Fruit fly (Drosophila melanogaster) whole organism, embryonic: ENCODE measurements around the gene beat-IIa.

Experiments
- CG10267 ChIP-seq: fragments of 200-800 bp; sonication (Bioruptor generic); optimal IDR thresholded peaks from 2 replicates; lab custom pipeline; 2018; ENCODE audit warnings: missing biosample characterization, mild to moderate bottlenecking, missing genetic modification characterization, moderate library complexity
- CG12155 ChIP-seq: fragments of 200-800 bp; sonication (Bioruptor generic); optimal IDR thresholded peaks from 3 replicates; lab custom pipeline; 2016; ENCODE audit warnings: missing biosample characterization, missing genetic modification characterization
- CG13287 ChIP-seq: fragments of 200-800 bp; sonication (Bioruptor generic); IDR thresholded peaks from 2 replicates; pipeline ENCODE4 v1.3.6; 2022; ENCODE audit warnings: missing biosample characterization, missing genetic modification characterization; ENCODE audit not compliant: partially characterized antibody
- CG15011 ChIP-seq: fragments of 200-800 bp; sonication (Bioruptor generic); optimal IDR thresholded peaks from 3 replicates; lab custom pipeline; 2018; ENCODE audit warnings: missing biosample characterization, mild to moderate bottlenecking, missing genetic modification characterization
- CG1603 ChIP-seq: fragments of 200-800 bp; sonication (Bioruptor generic); optimal IDR thresholded peaks from 2 replicates; lab custom pipeline; 2019; ENCODE audit warnings: missing biosample characterization, mild to moderate bottlenecking, missing genetic modification characterization, moderate library complexity
- CG17186 ChIP-seq: fragments of 200-800 bp; sonication (Bioruptor generic); optimal IDR thresholded peaks from 3 replicates; lab custom pipeline; 2017; ENCODE audit warnings: missing biosample characterization, missing genetic modification reagents, missing genetic modification characterization
- CG17912 ChIP-seq: fragments of 200-800 bp; sonication (Bioruptor generic); optimal IDR thresholded peaks from 2 replicates; lab custom pipeline; 2018; ENCODE audit warnings: missing biosample characterization, mild to moderate bottlenecking, missing genetic modification characterization
- CG31441 ChIP-seq: fragments of 200-800 bp; sonication (Bioruptor generic); IDR thresholded peaks from 2 replicates; pipeline ENCODE4 v1.3.6; 2022; ENCODE audit warnings: missing biosample characterization, missing genetic modification characterization
- CG32532 ChIP-seq: fragments of 200-800 bp; sonication (Bioruptor generic); IDR thresholded peaks from 2 replicates; pipeline ENCODE4 v1.3.6; 2022; ENCODE audit warnings: missing biosample characterization, missing genetic modification characterization
- CG32767 ChIP-seq: fragments of 200-800 bp; sonication (Bioruptor generic); IDR thresholded peaks from 2 replicates; pipeline ENCODE4 v1.3.6; 2022; ENCODE audit warnings: missing biosample characterization, missing genetic modification characterization
- CG6683 ChIP-seq: fragments of 200-800 bp; sonication (Bioruptor generic); optimal IDR thresholded peaks from 2 replicates; lab custom pipeline; 2017; ENCODE audit warnings: missing biosample characterization, mild to moderate bottlenecking, missing genetic modification characterization, missing genetic modification reagents
- CG7786 ChIP-seq: fragments of 200-800 bp; sonication (Bioruptor generic); optimal IDR thresholded peaks from 2 replicates; lab custom pipeline; 2016; ENCODE audit warnings: missing biosample characterization, missing genetic modification characterization
- CG7839 ChIP-seq: fragments of 200-800 bp; sonication (Bioruptor generic); optimal IDR thresholded peaks from 3 replicates; lab custom pipeline; 2018; ENCODE audit warnings: missing biosample characterization, mild to moderate bottlenecking, missing genetic modification characterization, moderate library complexity
- CG8089 ChIP-seq: fragments of 200-800 bp; sonication (Bioruptor generic); optimal IDR thresholded peaks from 3 replicates; lab custom pipeline; 2016; ENCODE audit warnings: missing biosample characterization, missing genetic modification characterization
- CG8281 ChIP-seq: fragments of 200-800 bp; sonication (Bioruptor generic); optimal IDR thresholded peaks from 2 replicates; lab custom pipeline; 2018; ENCODE audit warnings: missing biosample characterization, mild to moderate bottlenecking, missing genetic modification characterization, moderate library complexity
- CG8944 ChIP-seq: fragments of 200-800 bp; sonication (Bioruptor generic); optimal IDR thresholded peaks from 3 replicates; lab custom pipeline; 2016; ENCODE audit warnings: missing biosample characterization, missing genetic modification characterization
- Camta ChIP-seq: fragments of 200-800 bp; sonication (Bioruptor generic); optimal IDR thresholded peaks from 2 replicates; lab custom pipeline; 2016; ENCODE audit warnings: missing biosample characterization, missing genetic modification characterization
- Dfd ChIP-seq, 2 experiments: fragments of >200 bp; optimal IDR thresholded peaks; 2 replicates each; lab custom pipeline; 2017; ENCODE audit warnings: missing biosample characterization in 2 of 2, missing genetic modification characterization in 2 of 2
- Dip3 ChIP-seq: fragments of 200-800 bp; sonication (Bioruptor generic); optimal IDR thresholded peaks from 3 replicates; lab custom pipeline; 2016; ENCODE audit warnings: missing biosample characterization, missing genetic modification characterization
- Doc2 ChIP-seq: fragments of 200-800 bp; sonication (Bioruptor generic); IDR thresholded peaks from 2 replicates; pipeline ENCODE4 v1.3.6; 2022; ENCODE audit warnings: missing biosample characterization, missing genetic modification characterization
- HmgZ ChIP-seq: fragments of 200-800 bp; sonication (Bioruptor generic); optimal IDR thresholded peaks from 2 replicates; lab custom pipeline; 2018; ENCODE audit warnings: missing biosample characterization, mild to moderate bottlenecking, missing genetic modification characterization
- Hmr ChIP-seq: fragments of 200-800 bp; sonication (Bioruptor generic); optimal IDR thresholded peaks from 3 replicates; lab custom pipeline; 2017; ENCODE audit warnings: mild to moderate bottlenecking, missing biosample characterization, missing genetic modification reagents, missing genetic modification characterization
- Lim3 ChIP-seq: fragments of 200-800 bp; sonication (Bioruptor generic); IDR thresholded peaks from 2 replicates; pipeline ENCODE4 v1.3.6; 2022; ENCODE audit warnings: missing biosample characterization, missing genetic modification characterization
- MTF-1 ChIP-seq: fragments of 200-800 bp; sonication (Bioruptor generic); optimal IDR thresholded peaks from 2 replicates; lab custom pipeline; 2018; ENCODE audit warnings: missing biosample characterization, mild to moderate bottlenecking, missing genetic modification characterization, borderline replicate concordance
- Max ChIP-seq: fragments of 200-800 bp; sonication (Bioruptor generic); optimal IDR thresholded peaks from 2 replicates; lab custom pipeline; 2016; ENCODE audit warnings: missing biosample characterization, mild to moderate bottlenecking, missing genetic modification characterization
- NK7.1 ChIP-seq: fragments of 200-800 bp; sonication (Bioruptor generic); optimal IDR thresholded peaks from 3 replicates; lab custom pipeline; 2016; ENCODE audit warnings: missing biosample characterization, missing genetic modification characterization
- Sox100B ChIP-seq: fragments of 200-800 bp; sonication (Bioruptor generic); optimal IDR thresholded peaks from 3 replicates; lab custom pipeline; 2018; ENCODE audit warnings: missing biosample characterization, mild to moderate bottlenecking, missing genetic modification characterization
- Taf1 ChIP-seq: fragments of 200-800 bp; sonication (Bioruptor generic); IDR thresholded peaks from 2 replicates; pipeline ENCODE4 v1.3.6; 2022; ENCODE audit warnings: missing biosample characterization, missing genetic modification characterization
- Xrp1 ChIP-seq: fragments of 200-800 bp; sonication (Bioruptor generic); IDR thresholded peaks from 2 replicates; pipeline ENCODE4 v1.3.6; 2022; ENCODE audit warnings: missing biosample characterization, missing genetic modification characterization
- ac ChIP-seq: fragments of 200-800 bp; sonication (Bioruptor generic); optimal IDR thresholded peaks from 3 replicates; lab custom pipeline; 2017; ENCODE audit warnings: missing biosample characterization, mild to moderate bottlenecking, missing genetic modification characterization
- ash1 ChIP-seq: fragments of 200-800 bp; sonication (Bioruptor generic); optimal IDR thresholded peaks from 2 replicates; lab custom pipeline; 2018; ENCODE audit warnings: missing biosample characterization, mild to moderate bottlenecking, missing genetic modification characterization
- bowl ChIP-seq: fragments of 200-800 bp; sonication (Bioruptor generic); IDR thresholded peaks from 2 replicates; pipeline ENCODE4 v1.3.6; 2022; ENCODE audit warnings: missing biosample characterization, missing genetic modification characterization
- br ChIP-seq: fragments of >200 bp; optimal IDR thresholded peaks from 2 replicates; lab custom pipeline; 2017
- bsh ChIP-seq, 2 experiments: fragments of 200-800 bp; sonication (Bioruptor generic); optimal IDR thresholded peaks; 2 replicates each; lab custom pipeline; 2017 to 2018; ENCODE audit warnings: mild to moderate bottlenecking in 2 of 2, missing biosample characterization in 2 of 2, missing genetic modification characterization in 2 of 2, moderate library complexity in 1 of 2
- cg ChIP-seq: fragments of 200-800 bp; sonication (Bioruptor generic); optimal IDR thresholded peaks from 3 replicates; lab custom pipeline; 2019; ENCODE audit warnings: missing biosample characterization, mild to moderate bottlenecking, missing genetic modification characterization, moderate library complexity
- esg ChIP-seq: fragments of 200-800 bp; sonication (Bioruptor generic); conservative IDR thresholded peaks from 2 replicates; pipeline ENCODE4 v1.3.6; 2022; ENCODE audit warnings: missing biosample characterization, missing genetic modification characterization
- eve ChIP-seq, 2 experiments: fragments of >200 bp; optimal IDR thresholded peaks; 2 replicates each; lab custom pipeline; 2017; ENCODE audit warnings: missing biosample characterization in 2 of 2, missing genetic modification characterization in 2 of 2
- eyg ChIP-seq: fragments of 200-800 bp; sonication (Bioruptor generic); optimal IDR thresholded peaks from 3 replicates; lab custom pipeline; 2016; ENCODE audit warnings: missing biosample characterization, missing genetic modification characterization
- fd96Cb ChIP-seq: fragments of 200-800 bp; sonication (Bioruptor generic); optimal IDR thresholded peaks from 2 replicates; lab custom pipeline; 2018; ENCODE audit warnings: missing biosample characterization, mild to moderate bottlenecking, missing genetic modification characterization, moderate library complexity
- fru ChIP-seq: fragments of >200 bp; optimal IDR thresholded peaks from 2 replicates; lab custom pipeline; 2017
- kah ChIP-seq: fragments of 200-800 bp; sonication (Bioruptor generic); optimal IDR thresholded peaks from 2 replicates; lab custom pipeline; 2018; ENCODE audit warnings: missing biosample characterization, mild to moderate bottlenecking, missing genetic modification characterization
- mirr ChIP-seq: fragments of 200-800 bp; sonication (Bioruptor generic); optimal IDR thresholded peaks from 3 replicates; lab custom pipeline; 2018; ENCODE audit warnings: missing biosample characterization, mild to moderate bottlenecking, missing genetic modification characterization
- pb ChIP-seq: fragments of 200-800 bp; sonication (Bioruptor generic); optimal IDR thresholded peaks from 3 replicates; lab custom pipeline; 2016; ENCODE audit warnings: missing biosample characterization, missing genetic modification characterization
- pho ChIP-seq: fragments of 200-800 bp; sonication (Bioruptor generic); optimal IDR thresholded peaks from 2 replicates; lab custom pipeline; 2016; ENCODE audit warnings: missing biosample characterization, missing genetic modification characterization
- phol ChIP-seq: fragments of 200-800 bp; sonication (Bioruptor generic); optimal IDR thresholded peaks from 3 replicates; lab custom pipeline; 2018; ENCODE audit warnings: missing biosample characterization, mild to moderate bottlenecking, missing genetic modification characterization, moderate library complexity
- pzg ChIP-seq: fragments of 200-800 bp; sonication (Bioruptor generic); optimal IDR thresholded peaks from 3 replicates; lab custom pipeline; 2018; ENCODE audit warnings: missing biosample characterization, mild to moderate bottlenecking, missing genetic modification characterization, moderate library complexity
- slou ChIP-seq: fragments of 200-800 bp; sonication (Bioruptor generic); optimal IDR thresholded peaks from 3 replicates; lab custom pipeline; 2016; ENCODE audit warnings: missing biosample characterization, missing genetic modification characterization
- tgo ChIP-seq: fragments of 200-800 bp; sonication (Bioruptor generic); IDR thresholded peaks from 3 replicates; pipeline ENCODE4 v1.3.6; 2022; ENCODE audit warnings: missing biosample characterization, missing genetic modification characterization
- wek ChIP-seq: fragments of 200-800 bp; sonication (Bioruptor generic); optimal IDR thresholded peaks from 3 replicates; lab custom pipeline; 2018; ENCODE audit warnings: missing biosample characterization, mild to moderate bottlenecking, missing genetic modification characterization, moderate library complexity
- wor ChIP-seq: fragments of 200-800 bp; sonication (Bioruptor generic); IDR thresholded peaks from 2 replicates; pipeline ENCODE4 v1.3.6; 2022; ENCODE audit warnings: missing biosample characterization, missing genetic modification characterization

beat-IIa gene

dm6 chr3R:17385329-17386019, 19.6 kb upstream of the beat-IIa start (continued):
- TF ChIP-seq CG8944 (GFP tag; lab: Kevin White, UChicago) = peak; percentile 56
- TF ChIP-seq MTF-1 (GFP tag; lab: Kevin White, UChicago) = no peak
- peak in 1 of 2 experiments; percentile 33 for TF ChIP-seq bsh (GFP tag; optimal IDR thresholded peaks at IDR 0.05; lab: Kevin White, UChicago)
- TF ChIP-seq Max = peak; percentile 47
- TF ChIP-seq pho (GFP tag; lab: Kevin White, UChicago) = peak; percentile 56
- peak; percentile 44 for TF ChIP-seq Camta (GFP tag; lab: Kevin White, UChicago)
- TF ChIP-seq CG31441 = peak; percentile 42
- TF ChIP-seq CG6683 = no peak
- peak; percentile 24 for TF ChIP-seq mirr (GFP tag; lab: Kevin White, UChicago)
- peak; percentile 32 for TF ChIP-seq Dip3
- TF ChIP-seq ac (GFP tag; lab: Kevin White, UChicago) = no peak
- peak; percentile 30 for TF ChIP-seq fd96Cb (tag; lab: Kevin White, UChicago)
- peak; percentile 48; the same call in 1 of the 2 replicates for TF ChIP-seq esg (GFP tag; lab: Robert Waterston, UW)
- TF ChIP-seq Sox100B = peak; percentile 33
- peak; percentile 71 for TF ChIP-seq CG17186 (GFP tag; lab: Kevin White, UChicago)
- TF ChIP-seq CG15011 = peak; percentile 52
- TF ChIP-seq slou (GFP tag; lab: Kevin White, UChicago) = no peak
- no peak for TF ChIP-seq Doc2
- TF ChIP-seq br (lab: Kevin White, UChicago) = no peak
- peak; percentile 45 for TF ChIP-seq CG7786 (GFP tag; lab: Kevin White, UChicago)
- TF ChIP-seq CG1603 (tag; lab: Kevin White, UChicago) = peak; percentile 91
- TF ChIP-seq NK7.1 (GFP tag; lab: Kevin White, UChicago) = peak; percentile 17
- TF ChIP-seq Xrp1 = peak; percentile 64
- TF ChIP-seq CG12155 (GFP tag; lab: Kevin White, UChicago) = peak; percentile 55
- TF ChIP-seq CG7839 = peak; percentile 48
- TF ChIP-seq Lim3 (GFP tag; lab: Robert Waterston, UW) = no peak
- TF ChIP-seq cg (GFP tag; lab: Kevin White, UChicago) = no peak
- peak; percentile 64 for TF ChIP-seq CG13287
- peak; percentile 63 for TF ChIP-seq CG32532 (GFP tag; lab: Robert Waterston, UW)
- no peak for TF ChIP-seq kah (GFP tag; lab: Kevin White, UChicago)
- TF ChIP-seq wek (GFP tag; lab: Kevin White, UChicago) = peak; percentile 46
- no peak for TF ChIP-seq ash1 (GFP tag; lab: Kevin White, UChicago)
- peak; percentile 96 for TF ChIP-seq pzg (GFP tag; lab: Kevin White, UChicago)
- TF ChIP-seq phol (tag; lab: Kevin White, UChicago) = peak; percentile 59
- TF ChIP-seq pb (GFP tag; lab: Kevin White, UChicago) = peak; percentile 57
- TF ChIP-seq tgo (GFP tag; lab: Robert Waterston, UW) = peak; percentile 71; the same call in 2 of the 3 replicates
- TF ChIP-seq bowl (GFP tag; lab: Robert Waterston, UW) = no peak
- TF ChIP-seq CG8089 (GFP tag; lab: Kevin White, UChicago) = peak; percentile 16
- no peak for TF ChIP-seq fru (lab: Kevin White, UChicago)
- TF ChIP-seq wor (GFP tag; lab: Robert Waterston, UW) = no peak
- no peak for TF ChIP-seq eyg (GFP tag; lab: Kevin White, UChicago)
- peak; percentile 98 for TF ChIP-seq CG10267 (tag; lab: Kevin White, UChicago)
- TF ChIP-seq CG32767 (GFP tag; lab: Robert Waterston, UW) = peak; percentile 84
- TF ChIP-seq eve (GFP tag; optimal IDR thresholded peaks at IDR 0.05; lab: Kevin White, UChicago) = peak in 1 of 2 experiments; percentile 87
- TF ChIP-seq Hmr = peak; percentile 83
- TF ChIP-seq HmgZ (tag; lab: Kevin White, UChicago) = peak; percentile 65
- no peak for TF ChIP-seq Taf1
- no peak for TF ChIP-seq CG8281
- peak; percentile 57 for TF ChIP-seq CG17912 (GFP tag; lab: Kevin White, UChicago)
- TF ChIP-seq Dfd (GFP tag; optimal IDR thresholded peaks at IDR 0.05; lab: Kevin White, UChicago) = no peak
